Worm (Caenorhabditis elegans): Measurements from ENCODE around the gene F18E3.13.

DNA sequence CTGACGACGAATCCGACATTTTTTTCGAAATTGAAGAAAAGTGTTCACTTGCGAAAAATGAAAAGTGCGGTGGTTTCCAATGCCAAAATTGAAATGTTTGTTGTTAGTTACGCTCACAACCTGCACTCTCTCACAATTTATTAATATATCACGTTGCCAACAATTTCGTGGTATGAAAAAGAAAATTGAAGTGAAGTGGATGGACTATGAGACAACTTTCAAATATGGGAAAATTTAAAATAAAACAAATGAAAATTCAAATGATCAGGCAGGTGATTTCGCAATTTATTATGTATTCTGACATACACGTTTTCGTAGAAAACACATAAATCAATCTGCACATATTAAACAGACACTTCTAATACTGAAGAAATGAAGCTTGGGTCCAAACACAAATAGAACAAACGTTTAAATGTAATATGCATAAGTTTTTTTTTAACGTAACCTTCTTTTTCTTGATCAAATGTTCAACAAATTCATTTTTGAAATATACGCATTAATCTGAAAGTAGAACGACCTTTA, 29.9 kb upstream of the F18E3.13 start, which contains the start of gene srp-6:
- TF ChIP-seq ceh-2 (tag; optimal IDR thresholded peaks at IDR 0.05) (no peak), fkh-6 (tag; optimal IDR thresholded peaks at IDR 0.05) (no peak)

Data from whole organism, late embryonic.